Fruit fly (Drosophila melanogaster): Measurements from ENCODE around the gene fwe.

- TF ChIP-seq insv (optimal IDR thresholded peaks at IDR 0.05), result no peak
- no peak for TF ChIP-seq psq (optimal IDR thresholded peaks at IDR 0.05)
Observed at dm6 chr3L:15847224-15847623, 31.0 kb upstream of the fwe start.
